Fruit fly (Drosophila melanogaster) whole organism, pupa: ENCODE data around the gene CG44385.
"Not testable (repeated sequence)": the region's sequence is repeated elsewhere in the genome, so short reads cannot be mapped to it uniquely, and the experiment has no call there.

Source experiments
- CG10348 ChIP-seq: fragments of 200-800 bp; sonication (Bioruptor generic); IDR thresholded peaks from 2 replicates; pipeline ENCODE4 v1.3.6; 2022; ENCODE audit warnings: missing biosample characterization, missing genetic modification characterization
- CG12605 ChIP-seq: fragments of 200-800 bp; sonication (Bioruptor generic); IDR thresholded peaks from 2 replicates; pipeline ENCODE4 v1.3.6; 2022; ENCODE audit warnings: missing biosample characterization, missing genetic modification characterization
- CG13204 ChIP-seq: fragments of 200-800 bp; sonication (Bioruptor generic); optimal IDR thresholded peaks from 2 replicates; lab custom pipeline; 2018; ENCODE audit warnings: missing biosample characterization, mild to moderate bottlenecking, missing genetic modification characterization, moderate library complexity
- CG14655 ChIP-seq: fragments of 200-800 bp; sonication (Bioruptor generic); optimal IDR thresholded peaks from 3 replicates; lab custom pipeline; 2017; ENCODE audit warnings: mild to moderate bottlenecking, missing biosample characterization, missing genetic modification reagents, missing genetic modification characterization
- CG15710 ChIP-seq: fragments of 200-800 bp; sonication (Bioruptor generic); optimal IDR thresholded peaks from 2 replicates; lab custom pipeline; 2018; ENCODE audit warnings: missing biosample characterization, mild to moderate bottlenecking, missing genetic modification characterization, moderate library complexity
- CG17806 ChIP-seq: fragments of 200-800 bp; sonication (Bioruptor generic); optimal IDR thresholded peaks from 2 replicates; lab custom pipeline; 2018; ENCODE audit warnings: missing biosample characterization, mild to moderate bottlenecking, missing genetic modification characterization, moderate library complexity
- CG32121 ChIP-seq: fragments of 200-800 bp; sonication (Bioruptor generic); IDR thresholded peaks from 2 replicates; pipeline ENCODE4 v1.3.6; 2022; ENCODE audit warnings: missing biosample characterization, missing genetic modification characterization
- CG34367 ChIP-seq: fragments of 200-800 bp; sonication (Bioruptor generic); optimal IDR thresholded peaks from 2 replicates; lab custom pipeline; 2018; ENCODE audit warnings: missing biosample characterization, mild to moderate bottlenecking, missing genetic modification characterization
- CG4496 ChIP-seq: fragments of 200-800 bp; sonication (Bioruptor generic); IDR thresholded peaks from 3 replicates; pipeline ENCODE4 v1.3.6; 2022; ENCODE audit warnings: missing biosample characterization, missing genetic modification characterization
- CG8159 ChIP-seq: fragments of 200-800 bp; sonication (Bioruptor generic); optimal IDR thresholded peaks from 3 replicates; lab custom pipeline; 2018; ENCODE audit warnings: missing biosample characterization, mild to moderate bottlenecking, missing genetic modification characterization, moderate library complexity
- CG8301 ChIP-seq: fragments of 200-800 bp; sonication (Bioruptor generic); optimal IDR thresholded peaks from 2 replicates; lab custom pipeline; 2018; ENCODE audit warnings: missing biosample characterization, mild to moderate bottlenecking, missing genetic modification characterization
- CG9948 ChIP-seq: fragments of 200-800 bp; sonication (Bioruptor generic); optimal IDR thresholded peaks from 2 replicates; lab custom pipeline; 2018; ENCODE audit warnings: missing biosample characterization, mild to moderate bottlenecking, missing genetic modification characterization, moderate library complexity
- D1 ChIP-seq: fragments of 200-800 bp; sonication (Bioruptor generic); optimal IDR thresholded peaks from 2 replicates; lab custom pipeline; 2018; ENCODE audit warnings: missing biosample characterization, mild to moderate bottlenecking, missing genetic modification characterization, moderate library complexity
- EcR ChIP-seq: fragments of 200-800 bp; sonication (Bioruptor generic); optimal IDR thresholded peaks from 3 replicates; lab custom pipeline; 2019; ENCODE audit warnings: missing biosample characterization, missing genetic modification characterization, mild to moderate bottlenecking, moderate library complexity, missing genetic modification reagents
- Ets98B ChIP-seq: fragments of 200-800 bp; sonication (Bioruptor generic); IDR thresholded peaks from 2 replicates; pipeline ENCODE4 v1.3.6; 2022; ENCODE audit warnings: missing biosample characterization, missing genetic modification characterization
- Pif1A ChIP-seq: fragments of 200-800 bp; sonication (Bioruptor generic); optimal IDR thresholded peaks from 3 replicates; lab custom pipeline; 2016; ENCODE audit warnings: missing biosample characterization, missing genetic modification characterization
- Pif1B ChIP-seq: fragments of 200-800 bp; sonication (Bioruptor generic); optimal IDR thresholded peaks from 3 replicates; lab custom pipeline; 2016; ENCODE audit warnings: missing biosample characterization, missing genetic modification characterization
- Snoo ChIP-seq: fragments of 200-800 bp; sonication (Bioruptor generic); optimal IDR thresholded peaks from 3 replicates; lab custom pipeline; 2017; ENCODE audit warnings: missing biosample characterization, mild to moderate bottlenecking, missing genetic modification characterization, inconsistent platforms
- fd96Ca ChIP-seq: fragments of 200-800 bp; sonication (Bioruptor generic); IDR thresholded peaks from 3 replicates; pipeline ENCODE4 v1.3.6; 2022; ENCODE audit warnings: missing biosample characterization, missing genetic modification characterization
- gl ChIP-seq: fragments of 200-800 bp; sonication (Bioruptor generic); optimal IDR thresholded peaks from 2 replicates; lab custom pipeline; 2018; ENCODE audit warnings: missing biosample characterization, mild to moderate bottlenecking, missing genetic modification characterization
- rn ChIP-seq: fragments of 200-800 bp; sonication (Bioruptor generic); IDR thresholded peaks from 2 replicates; pipeline ENCODE4 v1.3.6; 2022; ENCODE audit warnings: missing biosample characterization, missing genetic modification characterization

The CG44385 gene

dm6 chrX:11124126-11124748, 8.0 kb downstream of the CG44385 start, which contains the start of gene CG11122:
Gene CG11122 (minus strand): TSS chrX:11124726.
- no peak for TF ChIP-seq CG9948 (tag; lab: Kevin White, UChicago)
- no peak for TF ChIP-seq CG15710 (tag; lab: Kevin White, UChicago)
- TF ChIP-seq CG4496 (GFP tag; lab: Robert Waterston, UW): peak; percentile 36; the same call in 1 of the 3 replicates
- TF ChIP-seq, all 21 proteins: peak for 1

dm6 chrX:11123561-11123960, 8.7 kb downstream of the CG44385 start:
- TF ChIP-seq rn (no peak), CG17806 (tag; lab: Kevin White, UChicago) (no peak), CG15710 (tag; lab: Kevin White, UChicago) (peak; percentile 50), gl (tag; lab: Kevin White, UChicago) (peak; percentile 72), CG9948 (tag; lab: Kevin White, UChicago) (peak; percentile 8), CG4496 (GFP tag; lab: Robert Waterston, UW) (0 out of 3 replicates have a peak, but pooled peaks have one; percentile 20), CG34367 (tag; lab: Kevin White, UChicago) (peak; percentile 66)

DNA sequence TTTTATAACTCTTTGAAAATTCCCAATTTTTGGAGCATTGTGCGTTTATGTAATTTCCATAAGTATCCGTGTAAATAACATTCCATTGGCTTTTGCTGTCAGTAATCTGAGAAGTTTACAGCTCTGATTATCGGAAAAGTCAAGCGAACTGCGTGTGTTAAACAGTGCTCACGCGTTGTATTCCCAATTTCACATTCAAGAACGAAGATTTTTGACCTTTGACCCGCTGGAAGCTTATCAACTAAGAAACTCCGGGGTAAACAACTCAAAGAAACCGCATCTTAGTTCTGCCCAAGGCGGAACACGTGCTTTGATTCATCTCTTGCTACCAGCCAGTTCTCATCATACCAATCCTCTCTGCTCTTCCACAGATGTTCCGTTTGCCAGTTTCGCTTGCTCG, 22.5 kb downstream of the CG44385 start:
- TF ChIP-seq CG34367 (tag; lab: Kevin White, UChicago) (no peak), Pif1A (GFP tag; lab: Kevin White, UChicago) (no peak), CG9948 (tag; lab: Kevin White, UChicago) (no peak), D1 (no peak), gl (tag; lab: Kevin White, UChicago) (no peak), CG8301 (tag; lab: Kevin White, UChicago) (no peak)

- no peak for TF ChIP-seq CG8301 (tag; lab: Kevin White, UChicago)
- peak; percentile 20 for TF ChIP-seq CG15710 (tag; lab: Kevin White, UChicago)
- peak; percentile 52; the same call in 1 of the 3 replicates for TF ChIP-seq CG4496 (GFP tag; lab: Robert Waterston, UW)
- TF ChIP-seq CG8159 (tag; lab: Kevin White, UChicago): no peak
- peak; percentile 22 for TF ChIP-seq CG9948 (tag; lab: Kevin White, UChicago)
- TF ChIP-seq fd96Ca (GFP tag; lab: Robert Waterston, UW): 0 out of 3 replicates have a peak, but pooled peaks have one; percentile 31
- peak; percentile 47; the same call in 1 of the 2 replicates for TF ChIP-seq CG32121
Measured at dm6 chrX:11108845-11109450, 23.3 kb downstream of the CG44385 start.

DNA sequence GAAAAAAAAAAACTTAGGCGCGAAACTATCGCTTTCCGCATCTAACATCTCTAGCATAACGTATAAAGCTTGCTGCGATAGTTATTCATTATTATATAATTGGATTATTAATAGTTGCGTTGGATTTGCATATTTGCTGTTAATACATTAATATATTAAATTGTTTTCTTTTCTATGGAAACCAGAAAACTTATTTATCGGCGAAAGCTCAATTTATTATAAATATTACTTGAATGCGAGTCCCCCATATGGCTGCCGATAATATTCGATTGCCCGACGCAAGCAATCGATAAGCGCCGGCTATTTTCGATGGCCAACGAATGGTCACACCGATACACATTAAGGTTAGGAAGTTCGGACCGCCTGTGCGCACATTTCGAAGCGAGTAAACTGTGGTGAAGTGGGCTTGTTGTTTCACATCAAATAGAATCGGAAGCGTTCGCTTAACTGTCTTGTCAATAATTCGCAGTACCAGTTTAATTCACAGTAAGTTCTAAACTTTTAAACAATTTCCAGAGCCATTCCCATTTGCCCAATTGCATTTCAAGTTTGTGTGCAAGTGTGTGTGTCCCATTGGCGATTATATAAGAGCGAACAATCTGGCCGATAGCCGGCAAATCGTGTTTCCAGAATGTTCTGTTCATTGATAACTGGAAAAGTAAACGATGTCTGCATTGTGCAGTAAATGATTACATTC, 23.9 kb downstream of the CG44385 start, which contains the start of gene Hsp60A:
TSS of gene Hsp60A (plus strand) at position 335 of the 697 bp plus-strand sequence.
- no peak for TF ChIP-seq CG14655
- peak; percentile 54 for TF ChIP-seq CG4496 (GFP tag; lab: Robert Waterston, UW)
- peak; percentile 24 for TF ChIP-seq Snoo
- no peak for TF ChIP-seq CG10348
- no peak for TF ChIP-seq D1
- no peak for TF ChIP-seq rn
- 0 out of 2 replicates have a peak, but pooled peaks have one; percentile 15 for TF ChIP-seq CG32121
- TF ChIP-seq CG9948 (tag; lab: Kevin White, UChicago): peak; percentile 40
- TF ChIP-seq EcR: no peak
- no peak for TF ChIP-seq Pif1A (GFP tag; lab: Kevin White, UChicago)
- peak; percentile 46 for TF ChIP-seq CG8159 (tag; lab: Kevin White, UChicago)
- no peak for TF ChIP-seq CG8301 (tag; lab: Kevin White, UChicago)
- TF ChIP-seq gl (tag; lab: Kevin White, UChicago): no peak
- TF ChIP-seq CG34367 (tag; lab: Kevin White, UChicago): peak; percentile 20
- TF ChIP-seq Pif1B (GFP tag; lab: Kevin White, UChicago): peak; percentile 5
- no peak for TF ChIP-seq CG13204
- 0 out of 3 replicates have a peak, but pooled peaks have one; percentile 26 for TF ChIP-seq fd96Ca (GFP tag; lab: Robert Waterston, UW)
- peak; percentile 23 for TF ChIP-seq CG17806 (tag; lab: Kevin White, UChicago)
- TF ChIP-seq CG12605 (GFP tag; lab: Robert Waterston, UW): no peak
- TF ChIP-seq CG15710 (tag; lab: Kevin White, UChicago): peak; percentile 35
- peak; percentile 39; the same call in 1 of the 2 replicates for TF ChIP-seq Ets98B (GFP tag; lab: Robert Waterston, UW)

dm6 chrX:11095973-11096372, 36.2 kb downstream of the CG44385 start, which contains the start of gene CG42249:
Gene CG42249 (plus strand): TSS chrX:11096273.
- not testable (repeated sequence) for TF ChIP-seq CG14655, CG32121, CG10348
